Fruit fly (Drosophila melanogaster) whole organism, embryonic: Measurements from ENCODE around the gene cpb.

Source experiments
- CG12104 ChIP-seq: fragments of 200-800 bp; sonication (Bioruptor generic); optimal IDR thresholded peaks from 3 replicates; lab custom pipeline; 2016; ENCODE audit warnings: missing biosample characterization, missing genetic modification characterization
- CG4360 ChIP-seq: fragments of 200-800 bp; sonication (Bioruptor generic); IDR thresholded peaks from 2 replicates; pipeline ENCODE4 v1.3.6; 2022; ENCODE audit warnings: missing biosample characterization, missing genetic modification characterization
- Dref ChIP-seq: fragments of 200-800 bp; sonication (Bioruptor generic); IDR thresholded peaks from 2 replicates; pipeline ENCODE4 v1.3.6; 2022; ENCODE audit warnings: missing biosample characterization, missing genetic modification characterization
- NC2α ChIP-seq: fragments of 200-800 bp; sonication (Bioruptor generic); optimal IDR thresholded peaks from 2 replicates; lab custom pipeline; 2016; ENCODE audit warnings: missing biosample characterization, missing genetic modification characterization
- Sry-β ChIP-seq: fragments of 200-800 bp; sonication (Bioruptor generic); optimal IDR thresholded peaks from 2 replicates; lab custom pipeline; 2018; ENCODE audit warnings: missing biosample characterization, mild to moderate bottlenecking, missing genetic modification characterization, moderate library complexity
- cad ChIP-seq: fragments of >200 bp; optimal IDR thresholded peaks from 2 replicates; lab custom pipeline; 2017; ENCODE audit warnings: missing biosample characterization, missing genetic modification characterization
- crc ChIP-seq: fragments of 200-800 bp; sonication (Bioruptor generic); optimal IDR thresholded peaks from 2 replicates; lab custom pipeline; 2016; ENCODE audit warnings: missing biosample characterization, missing genetic modification characterization
- dmrt11E ChIP-seq: fragments of 200-800 bp; sonication (Bioruptor generic); optimal IDR thresholded peaks from 3 replicates; lab custom pipeline; 2018; ENCODE audit warnings: missing biosample characterization, mild to moderate bottlenecking, missing genetic modification characterization, moderate library complexity
- grau ChIP-seq: fragments of 200-800 bp; optimal IDR thresholded peaks from 3 replicates; lab custom pipeline; 2019; ENCODE audit warnings: missing biosample characterization, mild to moderate bottlenecking, missing genetic modification characterization, moderate library complexity
- gsb ChIP-seq: fragments of 200-800 bp; sonication (Bioruptor generic); IDR thresholded peaks from 2 replicates; pipeline ENCODE4 v1.3.6; 2022; ENCODE audit warnings: missing biosample characterization, missing genetic modification characterization
- hkb ChIP-seq, 2 experiments: fragments of 200-800 bp in 1 of 2; fragments of >200 bp in 1 of 2; sonication (Bioruptor generic) in 1 of 2; IDR thresholded peaks in 1 of 2; optimal IDR thresholded peaks in 1 of 2; 2 replicates each; pipeline versions ENCODE4 v1.3.6 to Lab custom; 2017 to 2022; ENCODE audit warnings: missing biosample characterization in 1 of 2, missing genetic modification characterization in 1 of 2
- ranshi ChIP-seq: fragments of 200-800 bp; sonication (Bioruptor generic); IDR thresholded peaks from 2 replicates; pipeline ENCODE4 v1.3.6; 2022; ENCODE audit warnings: missing biosample characterization, missing genetic modification characterization
- row ChIP-seq: fragments of 200-800 bp; sonication (Bioruptor generic); IDR thresholded peaks from 3 replicates; pipeline ENCODE4 v1.3.6; 2022; ENCODE audit warnings: missing biosample characterization, missing genetic modification characterization

DNA sequence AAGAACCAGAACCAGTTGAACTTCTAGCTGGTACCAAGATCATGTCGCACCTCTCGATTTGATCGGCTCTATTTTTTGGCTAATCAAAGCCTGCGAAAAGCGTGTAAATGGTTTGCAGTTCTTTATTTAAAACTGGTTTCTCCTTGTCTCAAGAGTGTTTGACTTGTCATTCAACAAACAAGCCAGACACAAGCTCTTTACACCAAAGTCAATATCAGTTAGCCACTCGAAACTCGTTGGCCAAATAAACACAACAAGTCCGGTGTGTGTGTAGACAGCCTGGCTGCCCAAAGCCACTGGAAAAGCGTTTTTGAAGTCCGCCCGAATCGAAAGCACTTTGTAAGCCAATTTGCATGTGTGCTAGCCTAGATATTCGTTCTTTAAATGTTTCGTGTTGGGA lies 35.4 kb downstream of the cpb start:
- TF ChIP-seq ranshi (GFP tag; lab: Robert Waterston, UW) (no peak), NC2α (GFP tag; lab: Kevin White, UChicago) (no peak), row (GFP tag; lab: Robert Waterston, UW) (no peak), grau (tag; lab: Kevin White, UChicago) (no peak), CG4360 (no peak), crc (GFP tag; lab: Kevin White, UChicago) (no peak), Sry-β (GFP tag; lab: Kevin White, UChicago) (no peak), dmrt11E (tag; lab: Kevin White, UChicago) (no peak), CG12104 (GFP tag; lab: Kevin White, UChicago) (no peak), Dref (GFP tag; lab: Robert Waterston, UW) (no peak), hkb (optimal IDR thresholded peaks at IDR 0.05; lab: Kevin White, UChicago) (no peak), hkb (GFP tag; IDR thresholded peaks at IDR 0.05; lab: Robert Waterston, UW) (peak; percentile 14; the same call in 1 of the 2 replicates), cad (GFP tag; lab: Kevin White, UChicago) (no peak), gsb (GFP tag; lab: Robert Waterston, UW) (no peak)
